Fruit fly (Drosophila melanogaster) whole organism, embryonic: Measurements from ENCODE around the gene CG5171.
A peak's percentile ranks its signal among the peaks of the same experiment; 100 is the strongest.

Source experiments
- ATbp ChIP-seq: fragments of 200-800 bp; sonication (Bioruptor generic); optimal IDR thresholded peaks from 2 replicates; lab custom pipeline; 2017; ENCODE audit warnings: missing biosample characterization, mild to moderate bottlenecking, missing genetic modification characterization, missing genetic modification reagents
- B-H1 ChIP-seq: fragments of 200-800 bp; sonication (Bioruptor generic); IDR thresholded peaks from 3 replicates; pipeline ENCODE4 v1.3.6; 2022; ENCODE audit warnings: missing biosample characterization, missing genetic modification characterization
- Blimp-1 ChIP-seq: fragments of 200-800 bp; sonication (Bioruptor generic); optimal IDR thresholded peaks from 3 replicates; lab custom pipeline; 2018; ENCODE audit warnings: missing biosample characterization, missing genetic modification characterization, mild to moderate bottlenecking, moderate library complexity, missing genetic modification reagents
- CG10654 ChIP-seq: fragments of 200-800 bp; sonication (Bioruptor generic); optimal IDR thresholded peaks from 2 replicates; lab custom pipeline; 2016; ENCODE audit warnings: missing biosample characterization, missing genetic modification characterization
- CG11504 ChIP-seq: fragments of 200-800 bp; sonication (Bioruptor generic); optimal IDR thresholded peaks from 3 replicates; lab custom pipeline; 2019; ENCODE audit warnings: missing biosample characterization, mild to moderate bottlenecking, missing genetic modification characterization, moderate library complexity
- CG11560 ChIP-seq: fragments of 200-800 bp; sonication (Bioruptor generic); IDR thresholded peaks from 3 replicates; pipeline ENCODE4 v1.3.6; 2022; ENCODE audit warnings: missing biosample characterization, missing genetic modification characterization
- CG13123 ChIP-seq: fragments of 200-800 bp; sonication (Bioruptor generic); optimal IDR thresholded peaks from 2 replicates; lab custom pipeline; 2016; ENCODE audit warnings: missing biosample characterization, missing genetic modification characterization
- CG13624 ChIP-seq: fragments of 200-800 bp; sonication (Bioruptor generic); optimal IDR thresholded peaks from 2 replicates; lab custom pipeline; 2016; ENCODE audit warnings: missing biosample characterization, missing genetic modification characterization
- CG13775 ChIP-seq: fragments of 200-800 bp; sonication (Bioruptor generic); optimal IDR thresholded peaks from 3 replicates; lab custom pipeline; 2017; ENCODE audit warnings: missing biosample characterization, mild to moderate bottlenecking, missing genetic modification characterization
- CG14710 ChIP-seq: fragments of 200-800 bp; sonication (Bioruptor generic); optimal IDR thresholded peaks from 3 replicates; lab custom pipeline; 2019; ENCODE audit warnings: missing biosample characterization, mild to moderate bottlenecking, missing genetic modification characterization, moderate library complexity
- CG15011 ChIP-seq: fragments of 200-800 bp; sonication (Bioruptor generic); optimal IDR thresholded peaks from 3 replicates; lab custom pipeline; 2018; ENCODE audit warnings: missing biosample characterization, mild to moderate bottlenecking, missing genetic modification characterization
- CG1529 ChIP-seq: fragments of 200-800 bp; sonication (Bioruptor generic); optimal IDR thresholded peaks from 3 replicates; lab custom pipeline; 2018; ENCODE audit warnings: missing biosample characterization, missing genetic modification characterization
- CG1602 ChIP-seq: fragments of 200-800 bp; sonication (Bioruptor generic); optimal IDR thresholded peaks from 3 replicates; lab custom pipeline; 2016; ENCODE audit warnings: missing biosample characterization, missing genetic modification characterization
- CG17912 ChIP-seq: fragments of 200-800 bp; sonication (Bioruptor generic); optimal IDR thresholded peaks from 2 replicates; lab custom pipeline; 2018; ENCODE audit warnings: missing biosample characterization, mild to moderate bottlenecking, missing genetic modification characterization
- CG18476 ChIP-seq: fragments of 200-800 bp; sonication (Bioruptor generic); optimal IDR thresholded peaks from 2 replicates; lab custom pipeline; 2016; ENCODE audit warnings: missing biosample characterization, mild to moderate bottlenecking, missing genetic modification characterization
- CG2199 ChIP-seq: fragments of 200-800 bp; sonication (Bioruptor generic); IDR thresholded peaks from 3 replicates; pipeline ENCODE4 v1.3.6; 2022; ENCODE audit warnings: missing biosample characterization, missing genetic modification characterization
- CG2202 ChIP-seq: fragments of 200-800 bp; sonication (Bioruptor generic); optimal IDR thresholded peaks from 2 replicates; lab custom pipeline; 2018; ENCODE audit warnings: missing biosample characterization, mild to moderate bottlenecking, missing genetic modification characterization
- CG2712 ChIP-seq: fragments of 200-800 bp; optimal IDR thresholded peaks from 3 replicates; lab custom pipeline; 2019; ENCODE audit warnings: missing biosample characterization, mild to moderate bottlenecking, missing genetic modification characterization, moderate library complexity
- CG31388 ChIP-seq: fragments of 200-800 bp; sonication (Bioruptor generic); optimal IDR thresholded peaks from 2 replicates; lab custom pipeline; 2016; ENCODE audit warnings: missing biosample characterization, missing genetic modification characterization
- CG3847 ChIP-seq: fragments of 200-800 bp; sonication (Bioruptor generic); IDR thresholded peaks from 2 replicates; pipeline ENCODE4 v1.3.6; 2022; ENCODE audit warnings: missing biosample characterization, missing genetic modification characterization
- CG7357 ChIP-seq: fragments of 200-800 bp; sonication (Bioruptor generic); IDR thresholded peaks from 3 replicates; pipeline ENCODE4 v1.3.6; 2022; ENCODE audit warnings: missing biosample characterization, missing genetic modification characterization
- CG7372 ChIP-seq: fragments of 200-800 bp; sonication (Bioruptor generic); IDR thresholded peaks from 2 replicates; pipeline ENCODE4 v1.3.6; 2022; ENCODE audit warnings: missing biosample characterization, missing genetic modification characterization
- CG7839 ChIP-seq: fragments of 200-800 bp; sonication (Bioruptor generic); optimal IDR thresholded peaks from 3 replicates; lab custom pipeline; 2018; ENCODE audit warnings: missing biosample characterization, mild to moderate bottlenecking, missing genetic modification characterization, moderate library complexity
- D19B ChIP-seq: fragments of 200-800 bp; sonication (Bioruptor generic); optimal IDR thresholded peaks from 2 replicates; lab custom pipeline; 2017; ENCODE audit warnings: missing biosample characterization, mild to moderate bottlenecking, missing genetic modification characterization
- Fer2 ChIP-seq: fragments of 200-800 bp; sonication (Bioruptor generic); optimal IDR thresholded peaks from 2 replicates; lab custom pipeline; 2018; ENCODE audit warnings: missing biosample characterization, mild to moderate bottlenecking, missing genetic modification characterization, moderate library complexity
- HmgD ChIP-seq: fragments of 200-800 bp; sonication (Bioruptor generic); optimal IDR thresholded peaks from 3 replicates; lab custom pipeline; 2016; ENCODE audit warnings: missing biosample characterization, missing genetic modification characterization
- HmgZ ChIP-seq: fragments of 200-800 bp; sonication (Bioruptor generic); optimal IDR thresholded peaks from 2 replicates; lab custom pipeline; 2018; ENCODE audit warnings: missing biosample characterization, mild to moderate bottlenecking, missing genetic modification characterization
- Hmx ChIP-seq: fragments of 200-800 bp; sonication (Bioruptor generic); optimal IDR thresholded peaks from 2 replicates; lab custom pipeline; 2016; ENCODE audit warnings: missing biosample characterization, missing genetic modification characterization
- Hr3 ChIP-seq: fragments of 200-800 bp; sonication (Bioruptor generic); optimal IDR thresholded peaks from 3 replicates; lab custom pipeline; 2016; ENCODE audit warnings: missing biosample characterization, missing genetic modification characterization
- Meics ChIP-seq: fragments of 200-800 bp; sonication (Bioruptor generic); optimal IDR thresholded peaks from 2 replicates; lab custom pipeline; 2017; ENCODE audit warnings: missing biosample characterization, mild to moderate bottlenecking, missing genetic modification characterization
- NC2β ChIP-seq: fragments of 200-800 bp; sonication (Bioruptor generic); optimal IDR thresholded peaks from 2 replicates; lab custom pipeline; 2016; ENCODE audit warnings: missing biosample characterization, missing genetic modification characterization
- NFAT ChIP-seq: fragments of 200-800 bp; sonication (Bioruptor generic); IDR thresholded peaks from 2 replicates; pipeline ENCODE4 v1.3.6; 2022; ENCODE audit warnings: missing biosample characterization, missing genetic modification characterization
- Nf-YC ChIP-seq: fragments of 200-800 bp; optimal IDR thresholded peaks from 3 replicates; lab custom pipeline; 2019; ENCODE audit warnings: missing biosample characterization, mild to moderate bottlenecking, missing genetic modification characterization, moderate library complexity
- Sox100B ChIP-seq: fragments of 200-800 bp; sonication (Bioruptor generic); optimal IDR thresholded peaks from 3 replicates; lab custom pipeline; 2018; ENCODE audit warnings: missing biosample characterization, mild to moderate bottlenecking, missing genetic modification characterization
- Stat92E ChIP-seq, 3 experiments: fragments of >200 bp in 2 of 3; fragments of 200-800 bp in 1 of 3; sonication (Bioruptor generic) in 1 of 3; optimal IDR thresholded peaks; 2 replicates each; lab custom pipeline; 2017 to 2019; ENCODE audit warnings: missing biosample characterization in 3 of 3, missing genetic modification characterization in 3 of 3, mild to moderate bottlenecking in 1 of 3, moderate library complexity in 1 of 3
- Vsx1 ChIP-seq: fragments of 200-800 bp; sonication (Bioruptor generic); optimal IDR thresholded peaks from 2 replicates; lab custom pipeline; 2017; ENCODE audit warnings: missing biosample characterization, mild to moderate bottlenecking, missing genetic modification characterization, missing genetic modification reagents
- bcd ChIP-seq: fragments of 200-800 bp; sonication (Bioruptor generic); optimal IDR thresholded peaks from 2 replicates; lab custom pipeline; 2017; ENCODE audit warnings: missing biosample characterization, mild to moderate bottlenecking, missing genetic modification characterization
- btn ChIP-seq: fragments of 200-800 bp; sonication (Bioruptor generic); optimal IDR thresholded peaks from 2 replicates; lab custom pipeline; 2016; ENCODE audit warnings: missing biosample characterization, missing genetic modification characterization
- da ChIP-seq: fragments of 200-800 bp; sonication (Bioruptor generic); optimal IDR thresholded peaks from 2 replicates; lab custom pipeline; 2016; ENCODE audit warnings: missing biosample characterization, missing genetic modification characterization
- dati ChIP-seq: fragments of 200-800 bp; sonication (Bioruptor generic); IDR thresholded peaks from 2 replicates; pipeline ENCODE4 v1.3.6; 2022; ENCODE audit warnings: missing biosample characterization, missing genetic modification characterization
- eve ChIP-seq, 2 experiments: fragments of >200 bp; optimal IDR thresholded peaks; 2 replicates each; lab custom pipeline; 2017; ENCODE audit warnings: missing biosample characterization in 2 of 2, missing genetic modification characterization in 2 of 2
- fd102C ChIP-seq: fragments of 200-800 bp; sonication (Bioruptor generic); optimal IDR thresholded peaks from 2 replicates; lab custom pipeline; 2018; ENCODE audit warnings: missing biosample characterization, mild to moderate bottlenecking, missing genetic modification characterization, moderate library complexity
- lbe ChIP-seq: fragments of 200-800 bp; sonication (Bioruptor generic); optimal IDR thresholded peaks from 2 replicates; lab custom pipeline; 2016; ENCODE audit warnings: missing biosample characterization, mild to moderate bottlenecking, missing genetic modification characterization
- mld ChIP-seq: fragments of 200-800 bp; sonication (Bioruptor generic); IDR thresholded peaks from 3 replicates; pipeline ENCODE4 v1.3.6; 2022; ENCODE audit warnings: missing biosample characterization, missing genetic modification characterization; ENCODE audit not compliant: partially characterized antibody
- otp ChIP-seq: fragments of 200-800 bp; sonication (Bioruptor generic); IDR thresholded peaks from 3 replicates; pipeline ENCODE4, ENCODE4 v1.3.6; 2022; ENCODE audit warnings: missing biosample characterization, missing genetic modification characterization
- rib ChIP-seq: fragments of 200-800 bp; sonication (Bioruptor generic); IDR thresholded peaks from 2 replicates; pipeline ENCODE4 v1.3.6; 2022; ENCODE audit warnings: missing biosample characterization, missing genetic modification characterization
- sens-2 ChIP-seq: fragments of 200-800 bp; sonication (Bioruptor generic); IDR thresholded peaks from 2 replicates; pipeline ENCODE4 v1.3.6; 2022; ENCODE audit warnings: missing biosample characterization, missing genetic modification characterization
- seq ChIP-seq: fragments of 200-800 bp; sonication (Bioruptor generic); IDR thresholded peaks from 2 replicates; pipeline ENCODE4 v1.3.6; 2022; ENCODE audit warnings: missing biosample characterization, missing genetic modification characterization
- sima ChIP-seq: fragments of 200-800 bp; sonication (Bioruptor generic); optimal IDR thresholded peaks from 2 replicates; lab custom pipeline; 2016; ENCODE audit warnings: missing biosample characterization, missing genetic modification characterization
- tio ChIP-seq: fragments of 200-800 bp; sonication (Bioruptor generic); optimal IDR thresholded peaks from 2 replicates; lab custom pipeline; 2017; ENCODE audit warnings: missing biosample characterization, missing genetic modification characterization, inconsistent platforms
- zf30C ChIP-seq: fragments of 200-800 bp; sonication (Bioruptor generic); optimal IDR thresholded peaks from 3 replicates; lab custom pipeline; 2018; ENCODE audit warnings: missing biosample characterization, mild to moderate bottlenecking, missing genetic modification characterization

Gene CG5171

dm6 chr2L:7401627-7402026 lies 492 bp downstream of the CG5171 start (continued):
- peak; percentile 42 for TF ChIP-seq CG15011 (GFP tag; lab: Kevin White, UChicago)
- TF ChIP-seq da (GFP tag; lab: Kevin White, UChicago): no peak
- peak; percentile 48 for TF ChIP-seq CG14710 (tag; lab: Kevin White, UChicago)
- no peak for TF ChIP-seq fd102C (GFP tag; lab: Kevin White, UChicago)
- no peak for TF ChIP-seq CG31388 (GFP tag; lab: Kevin White, UChicago)
- TF ChIP-seq Hmx (GFP tag; lab: Kevin White, UChicago): peak; percentile 4
- TF ChIP-seq Nf-YC (tag; lab: Kevin White, UChicago): peak; percentile 42
- peak; percentile 44 for TF ChIP-seq CG10654
- TF ChIP-seq CG7357: peak; percentile 54; the same call in 1 of the 3 replicates
- peak; percentile 81 for TF ChIP-seq CG11504 (tag; lab: Kevin White, UChicago)
- TF ChIP-seq HmgD: no peak
- peak; percentile 59; the same call in 2 of the 3 replicates for TF ChIP-seq B-H1 (GFP tag; lab: Robert Waterston, UW)
- TF ChIP-seq Fer2 (tag; lab: Kevin White, UChicago): peak; percentile 56
- TF ChIP-seq CG11560: peak; percentile 59; the same call in 2 of the 3 replicates
- peak; percentile 87 for TF ChIP-seq CG7839
- peak; percentile 86 for TF ChIP-seq CG2712 (tag; lab: Kevin White, UChicago)
- peak in 1 of 2 experiments; percentile 37 for TF ChIP-seq eve (GFP tag; optimal IDR thresholded peaks at IDR 0.05; lab: Kevin White, UChicago)
- peak; percentile 54; the same call in 1 of the 2 replicates for TF ChIP-seq seq
- TF ChIP-seq lbe: no peak
- TF ChIP-seq CG17912 (GFP tag; lab: Kevin White, UChicago): peak; percentile 13
- peak; percentile 11 for TF ChIP-seq CG1529 (GFP tag; lab: Kevin White, UChicago)
- TF ChIP-seq CG13624 (GFP tag; lab: Kevin White, UChicago): no peak
- TF ChIP-seq D19B: peak; percentile 24
- peak; percentile 38; the same call in 1 of the 2 replicates for TF ChIP-seq sens-2
- TF ChIP-seq CG7372 (GFP tag; lab: Robert Waterston, UW): peak; percentile 65; the same call in 1 of the 2 replicates
- peak; percentile 54 for TF ChIP-seq HmgZ (tag; lab: Kevin White, UChicago)
- no peak for TF ChIP-seq CG2202 (tag; lab: Kevin White, UChicago)
- peak; percentile 59 for TF ChIP-seq dati (GFP tag; lab: Robert Waterston, UW)
- TF ChIP-seq CG13123: no peak
- 0 out of 3 replicates have a peak, but pooled peaks have one; percentile 8 for TF ChIP-seq CG2199 (GFP tag; lab: Robert Waterston, UW)
- TF ChIP-seq CG1602 (GFP tag; lab: Kevin White, UChicago): peak; percentile 45
- peak; percentile 51 for TF ChIP-seq NFAT (GFP tag; lab: Robert Waterston, UW)
- TF ChIP-seq mld: no peak
- no peak for TF ChIP-seq btn (GFP tag; lab: Kevin White, UChicago)
- TF ChIP-seq Vsx1 (GFP tag; lab: Kevin White, UChicago): peak; percentile 4
- no peak for TF ChIP-seq otp (GFP tag; lab: Robert Waterston, UW)
- no peak for TF ChIP-seq Stat92E (GFP tag; optimal IDR thresholded peaks at IDR 0.05; lab: Kevin White, UChicago)
- peak; percentile 36 for TF ChIP-seq CG13775 (GFP tag; lab: Kevin White, UChicago)
- peak; percentile 52 for TF ChIP-seq ATbp
- TF ChIP-seq CG3847 (GFP tag; lab: Robert Waterston, UW): peak; percentile 76
- peak; percentile 61 for TF ChIP-seq Meics (GFP tag; lab: Kevin White, UChicago)
- TF ChIP-seq zf30C (GFP tag; lab: Kevin White, UChicago): no peak
- TF ChIP-seq tio (GFP tag; lab: Kevin White, UChicago): peak; percentile 18
- TF ChIP-seq CG18476 (GFP tag; lab: Kevin White, UChicago): peak; percentile 40
- TF ChIP-seq Blimp-1 (GFP tag; lab: Kevin White, UChicago): peak; percentile 75
- no peak for TF ChIP-seq NC2β (GFP tag; lab: Kevin White, UChicago)
- TF ChIP-seq Sox100B (GFP tag; lab: Kevin White, UChicago): peak; percentile 53
- peak; percentile 57 for TF ChIP-seq bcd (GFP tag; lab: Kevin White, UChicago)
- no peak for TF ChIP-seq sima
- TF ChIP-seq Hr3 (GFP tag; lab: Kevin White, UChicago): peak; percentile 25
- TF ChIP-seq rib (GFP tag; lab: Robert Waterston, UW): peak; percentile 76; the same call in 1 of the 2 replicates
